Fruit fly (Drosophila melanogaster) whole organism, embryonic: ENCODE data around the gene RpL23A.

Source experiments
- Atf3 ChIP-seq: fragments of 200-800 bp; sonication (Bioruptor generic); optimal IDR thresholded peaks from 3 replicates; lab custom pipeline; 2016; ENCODE audit warnings: missing biosample characterization, missing genetic modification characterization
- Atf6 ChIP-seq: fragments of 200-800 bp; sonication (Bioruptor generic); IDR thresholded peaks from 2 replicates; pipeline ENCODE4 v1.3.6; 2022; ENCODE audit warnings: missing biosample characterization, missing genetic modification characterization
- Bdp1 ChIP-seq: fragments of 200-800 bp; sonication (Bioruptor generic); optimal IDR thresholded peaks from 3 replicates; lab custom pipeline; 2016; ENCODE audit warnings: missing biosample characterization, missing genetic modification characterization
- Blimp-1 ChIP-seq: fragments of 200-800 bp; sonication (Bioruptor generic); optimal IDR thresholded peaks from 3 replicates; lab custom pipeline; 2018; ENCODE audit warnings: missing biosample characterization, missing genetic modification characterization, mild to moderate bottlenecking, moderate library complexity, missing genetic modification reagents
- CG10267 ChIP-seq: fragments of 200-800 bp; sonication (Bioruptor generic); optimal IDR thresholded peaks from 2 replicates; lab custom pipeline; 2018; ENCODE audit warnings: missing biosample characterization, mild to moderate bottlenecking, missing genetic modification characterization, moderate library complexity
- CG10462 ChIP-seq: fragments of 200-800 bp; sonication (Bioruptor generic); optimal IDR thresholded peaks from 2 replicates; lab custom pipeline; 2016; ENCODE audit warnings: missing biosample characterization, missing genetic modification characterization
- CG10979 ChIP-seq: fragments of 200-800 bp; sonication (Bioruptor generic); optimal IDR thresholded peaks from 2 replicates; lab custom pipeline; 2018; ENCODE audit warnings: missing biosample characterization, mild to moderate bottlenecking, missing genetic modification characterization, moderate library complexity
- CG13123 ChIP-seq: fragments of 200-800 bp; sonication (Bioruptor generic); optimal IDR thresholded peaks from 2 replicates; lab custom pipeline; 2016; ENCODE audit warnings: missing biosample characterization, missing genetic modification characterization
- CG13296 ChIP-seq: fragments of 200-800 bp; sonication (Bioruptor generic); optimal IDR thresholded peaks from 3 replicates; lab custom pipeline; 2018; ENCODE audit warnings: missing biosample characterization, mild to moderate bottlenecking, missing genetic modification characterization
- CG14965 ChIP-seq: fragments of 200-800 bp; sonication (Bioruptor generic); optimal IDR thresholded peaks from 2 replicates; lab custom pipeline; 2016; ENCODE audit warnings: missing biosample characterization, missing genetic modification characterization, borderline replicate concordance
- CG15073 ChIP-seq: fragments of 200-800 bp; sonication (Bioruptor generic); optimal IDR thresholded peaks from 2 replicates; lab custom pipeline; 2016; ENCODE audit warnings: missing biosample characterization, missing genetic modification characterization
- CG17359 ChIP-seq: fragments of 200-800 bp; sonication (Bioruptor generic); optimal IDR thresholded peaks from 3 replicates; lab custom pipeline; 2018; ENCODE audit warnings: missing biosample characterization, mild to moderate bottlenecking, missing genetic modification characterization, moderate library complexity
- CG31365 ChIP-seq: fragments of 200-800 bp; sonication (Bioruptor generic); optimal IDR thresholded peaks from 2 replicates; lab custom pipeline; 2018; ENCODE audit warnings: missing biosample characterization, mild to moderate bottlenecking, missing genetic modification characterization
- CG3847 ChIP-seq: fragments of 200-800 bp; sonication (Bioruptor generic); IDR thresholded peaks from 2 replicates; pipeline ENCODE4 v1.3.6; 2022; ENCODE audit warnings: missing biosample characterization, missing genetic modification characterization
- CG4282 ChIP-seq: fragments of 200-800 bp; sonication (Bioruptor generic); optimal IDR thresholded peaks from 2 replicates; lab custom pipeline; 2016; ENCODE audit warnings: missing biosample characterization, missing genetic modification characterization
- CG6765 ChIP-seq: fragments of 200-800 bp; sonication (Bioruptor generic); optimal IDR thresholded peaks from 3 replicates; lab custom pipeline; 2017; ENCODE audit warnings: missing biosample characterization, mild to moderate bottlenecking, missing genetic modification characterization
- CG8924 ChIP-seq: fragments of 200-800 bp; optimal IDR thresholded peaks from 3 replicates; lab custom pipeline; 2019; ENCODE audit warnings: missing biosample characterization, mild to moderate bottlenecking, missing genetic modification characterization, moderate library complexity
- CG9215 ChIP-seq: fragments of 200-800 bp; sonication (Bioruptor generic); IDR thresholded peaks from 2 replicates; pipeline ENCODE4 v1.3.6; 2022; ENCODE audit warnings: missing biosample characterization, missing genetic modification characterization
- Dref ChIP-seq: fragments of 200-800 bp; sonication (Bioruptor generic); IDR thresholded peaks from 2 replicates; pipeline ENCODE4 v1.3.6; 2022; ENCODE audit warnings: missing biosample characterization, missing genetic modification characterization
- Fer2 ChIP-seq: fragments of 200-800 bp; sonication (Bioruptor generic); optimal IDR thresholded peaks from 2 replicates; lab custom pipeline; 2018; ENCODE audit warnings: missing biosample characterization, mild to moderate bottlenecking, missing genetic modification characterization, moderate library complexity
- Hmr ChIP-seq: fragments of 200-800 bp; sonication (Bioruptor generic); optimal IDR thresholded peaks from 3 replicates; lab custom pipeline; 2017; ENCODE audit warnings: mild to moderate bottlenecking, missing biosample characterization, missing genetic modification reagents, missing genetic modification characterization
- Hr3 ChIP-seq: fragments of 200-800 bp; sonication (Bioruptor generic); optimal IDR thresholded peaks from 3 replicates; lab custom pipeline; 2016; ENCODE audit warnings: missing biosample characterization, missing genetic modification characterization
- MTF-1 ChIP-seq: fragments of 200-800 bp; sonication (Bioruptor generic); optimal IDR thresholded peaks from 2 replicates; lab custom pipeline; 2018; ENCODE audit warnings: missing biosample characterization, mild to moderate bottlenecking, missing genetic modification characterization, borderline replicate concordance
- Meics ChIP-seq: fragments of 200-800 bp; sonication (Bioruptor generic); optimal IDR thresholded peaks from 2 replicates; lab custom pipeline; 2017; ENCODE audit warnings: missing biosample characterization, mild to moderate bottlenecking, missing genetic modification characterization
- Side ChIP-seq: fragments of 200-800 bp; sonication (Bioruptor generic); optimal IDR thresholded peaks from 2 replicates; lab custom pipeline; 2016; ENCODE audit warnings: missing biosample characterization, missing genetic modification characterization
- Spps ChIP-seq: fragments of 200-800 bp; sonication (Bioruptor generic); optimal IDR thresholded peaks from 2 replicates; lab custom pipeline; 2018; ENCODE audit warnings: missing biosample characterization, mild to moderate bottlenecking, missing genetic modification characterization
- Ssrp ChIP-seq: fragments of 200-800 bp; sonication (Bioruptor generic); optimal IDR thresholded peaks from 2 replicates; lab custom pipeline; 2018; ENCODE audit warnings: missing biosample characterization, mild to moderate bottlenecking, missing genetic modification characterization, moderate library complexity
- Taf1 ChIP-seq: fragments of 200-800 bp; sonication (Bioruptor generic); IDR thresholded peaks from 2 replicates; pipeline ENCODE4 v1.3.6; 2022; ENCODE audit warnings: missing biosample characterization, missing genetic modification characterization
- amos ChIP-seq: fragments of 200-800 bp; sonication (Bioruptor generic); IDR thresholded peaks from 2 replicates; pipeline ENCODE4 v1.3.6; 2022; ENCODE audit warnings: missing biosample characterization, missing genetic modification characterization; ENCODE audit not compliant: partially characterized antibody
- az2 ChIP-seq: fragments of 200-800 bp; sonication (Bioruptor generic); optimal IDR thresholded peaks from 3 replicates; lab custom pipeline; 2016; ENCODE audit warnings: missing biosample characterization, missing genetic modification characterization
- cwo ChIP-seq: fragments of 200-800 bp; sonication (Bioruptor generic); optimal IDR thresholded peaks from 3 replicates; lab custom pipeline; 2017; ENCODE audit warnings: missing biosample characterization, missing genetic modification characterization, mild to moderate bottlenecking, moderate library complexity, missing genetic modification reagents
- dmrt11E ChIP-seq: fragments of 200-800 bp; sonication (Bioruptor generic); optimal IDR thresholded peaks from 3 replicates; lab custom pipeline; 2018; ENCODE audit warnings: missing biosample characterization, mild to moderate bottlenecking, missing genetic modification characterization, moderate library complexity
- gem ChIP-seq: fragments of 200-800 bp; sonication (Bioruptor generic); optimal IDR thresholded peaks from 2 replicates; lab custom pipeline; 2019; ENCODE audit warnings: missing biosample characterization, mild to moderate bottlenecking, missing genetic modification characterization, moderate library complexity
- grau ChIP-seq: fragments of 200-800 bp; optimal IDR thresholded peaks from 3 replicates; lab custom pipeline; 2019; ENCODE audit warnings: missing biosample characterization, mild to moderate bottlenecking, missing genetic modification characterization, moderate library complexity
- inv ChIP-seq: fragments of 200-800 bp; sonication (Bioruptor generic); IDR thresholded peaks from 2 replicates; pipeline ENCODE4 v1.3.6; 2022; ENCODE audit warnings: missing biosample characterization, missing genetic modification characterization; ENCODE audit not compliant: partially characterized antibody
- nerfin-1 ChIP-seq: fragments of 200-800 bp; sonication (Bioruptor generic); optimal IDR thresholded peaks from 3 replicates; lab custom pipeline; 2019; ENCODE audit warnings: missing biosample characterization, mild to moderate bottlenecking, missing genetic modification characterization, moderate library complexity
- nom ChIP-seq: fragments of 200-800 bp; sonication (Bioruptor generic); optimal IDR thresholded peaks from 2 replicates; lab custom pipeline; 2017; ENCODE audit warnings: missing biosample characterization, missing genetic modification characterization, mild to moderate bottlenecking, moderate library complexity, missing genetic modification reagents
- onecut ChIP-seq: fragments of 200-800 bp; sonication (Bioruptor generic); IDR thresholded peaks from 2 replicates; pipeline ENCODE4 v1.3.6; 2022; ENCODE audit warnings: missing biosample characterization, missing genetic modification characterization
- pb ChIP-seq: fragments of 200-800 bp; sonication (Bioruptor generic); optimal IDR thresholded peaks from 3 replicates; lab custom pipeline; 2016; ENCODE audit warnings: missing biosample characterization, missing genetic modification characterization
- peb ChIP-seq: fragments of 200-800 bp; sonication (Bioruptor generic); IDR thresholded peaks from 2 replicates; pipeline ENCODE4 v1.3.6; 2022; ENCODE audit warnings: missing biosample characterization, missing genetic modification characterization
- pita ChIP-seq: fragments of 200-800 bp; sonication (Bioruptor generic); optimal IDR thresholded peaks from 2 replicates; lab custom pipeline; 2017; ENCODE audit warnings: missing biosample characterization, mild to moderate bottlenecking, missing genetic modification characterization
- sc ChIP-seq, 3 experiments: fragments of >200 bp in 2 of 3; fragments of 200-800 bp in 1 of 3; sonication (Bioruptor generic) in 1 of 3; optimal IDR thresholded peaks; 2 replicates in 2 of 3; 3 replicates in 1 of 3; lab custom pipeline; 2017; ENCODE audit warnings: mild to moderate bottlenecking in 1 of 3, missing biosample characterization in 1 of 3, missing genetic modification characterization in 1 of 3, missing genetic modification reagents in 1 of 3
- sens ChIP-seq: fragments of 200-800 bp; sonication (Bioruptor generic); peaks from one replicate; lab custom pipeline; 2016; ENCODE audit warnings: missing biosample characterization, missing genetic modification characterization
- shn ChIP-seq: fragments of 200-800 bp; sonication (Bioruptor generic); optimal IDR thresholded peaks from 3 replicates; lab custom pipeline; 2016; ENCODE audit warnings: missing biosample characterization, missing genetic modification characterization
- sisA ChIP-seq: fragments of 200-800 bp; sonication (Bioruptor generic); IDR thresholded peaks from 2 replicates; pipeline ENCODE4 v1.3.6; 2022; ENCODE audit warnings: missing biosample characterization, missing genetic modification characterization
- sug ChIP-seq: fragments of 200-800 bp; optimal IDR thresholded peaks from 2 replicates; lab custom pipeline; 2019; ENCODE audit warnings: missing biosample characterization, mild to moderate bottlenecking, missing genetic modification characterization, moderate library complexity
- tll ChIP-seq, 2 experiments: fragments of 200-800 bp in 1 of 2; fragments of >200 bp in 1 of 2; sonication (Bioruptor generic) in 1 of 2; optimal IDR thresholded peaks; 2 replicates each; lab custom pipeline; 2017 to 2019; ENCODE audit warnings: missing biosample characterization in 2 of 2, missing genetic modification characterization in 2 of 2, mild to moderate bottlenecking in 1 of 2, moderate library complexity in 1 of 2

RpL23A gene

dm6 chr3L:1690727-1691413, 22.4 kb upstream of the RpL23A start (continued):
- peak; percentile 8 for TF ChIP-seq Bdp1 (GFP tag; lab: Kevin White, UChicago)
- no peak for TF ChIP-seq Fer2 (tag; lab: Kevin White, UChicago)
- no peak for TF ChIP-seq cwo
- 0 out of 2 replicates have a peak, but pooled peaks have one; percentile 8 for TF ChIP-seq Dref (GFP tag; lab: Robert Waterston, UW)
- TF ChIP-seq CG13123, result no peak
- peak; percentile 27 for TF ChIP-seq CG10267
- peak; percentile 26 for TF ChIP-seq Ssrp (tag; lab: Kevin White, UChicago)
- no peak for TF ChIP-seq CG15073 (GFP tag; lab: Kevin White, UChicago)
- no peak for TF ChIP-seq Taf1
- peak; percentile 62 for TF ChIP-seq MTF-1 (GFP tag; lab: Kevin White, UChicago)
- TF ChIP-seq Spps (tag; lab: Kevin White, UChicago), result peak; percentile 19
- no peak for TF ChIP-seq peb (GFP tag; lab: Robert Waterston, UW)
- TF ChIP-seq CG8924, result no peak
- TF ChIP-seq Side (GFP tag; lab: Kevin White, UChicago), result no peak
- peak; percentile 9 for TF ChIP-seq CG14965 (GFP tag; lab: Kevin White, UChicago)
- TF ChIP-seq onecut (GFP tag; lab: Robert Waterston, UW), result peak; percentile 37; the same call in 1 of the 2 replicates
- peak; percentile 58 for TF ChIP-seq Blimp-1
- no peak for TF ChIP-seq pita (GFP tag; lab: Kevin White, UChicago)
- TF ChIP-seq pb (GFP tag; lab: Kevin White, UChicago), result no peak
- TF ChIP-seq sens, result peak; percentile 88
- TF ChIP-seq sisA (GFP tag; lab: Robert Waterston, UW), result peak; percentile 71
- TF ChIP-seq sc (optimal IDR thresholded peaks at IDR 0.05; lab: Kevin White, UChicago), result no peak
- peak; percentile 46 for TF ChIP-seq sc (GFP tag; optimal IDR thresholded peaks at IDR 0.05; lab: Kevin White, UChicago)
- TF ChIP-seq CG31365 (tag; lab: Kevin White, UChicago), result peak; percentile 15
- TF ChIP-seq gem (tag; lab: Kevin White, UChicago), result peak; percentile 50
- peak; percentile 52 for TF ChIP-seq CG17359
- no peak for TF ChIP-seq CG9215
- no peak for TF ChIP-seq shn (GFP tag; lab: Kevin White, UChicago)
- TF ChIP-seq nerfin-1 (tag; lab: Kevin White, UChicago), result peak; percentile 14
- TF ChIP-seq Meics (GFP tag; lab: Kevin White, UChicago), result peak; percentile 28
- no peak for TF ChIP-seq sug (tag; lab: Kevin White, UChicago)
- peak; percentile 39 for TF ChIP-seq dmrt11E (tag; lab: Kevin White, UChicago)
- TF ChIP-seq CG13296, result no peak
- TF ChIP-seq CG10979 (tag; lab: Kevin White, UChicago), result peak; percentile 67
- no peak for TF ChIP-seq tll (GFP tag; optimal IDR thresholded peaks at IDR 0.05; lab: Kevin White, UChicago)
- no peak for TF ChIP-seq Atf6 (GFP tag; lab: Robert Waterston, UW)
- TF ChIP-seq CG6765 (GFP tag; lab: Kevin White, UChicago), result peak; percentile 6
- peak; percentile 80 for TF ChIP-seq nom
- TF ChIP-seq Hr3 (GFP tag; lab: Kevin White, UChicago), result peak; percentile 3
- peak; percentile 30 for TF ChIP-seq az2
- TF ChIP-seq amos (GFP tag; lab: Robert Waterston, UW), result no peak
- no peak for TF ChIP-seq Atf3
- TF ChIP-seq CG3847, result 0 out of 2 replicates have a peak, but pooled peaks have one; percentile 1
- TF ChIP-seq CG10462 (GFP tag; lab: Kevin White, UChicago), result no peak
- no peak for TF ChIP-seq inv (GFP tag; lab: Robert Waterston, UW)
- no peak for TF ChIP-seq CG4282
- TF ChIP-seq grau (tag; lab: Kevin White, UChicago), result no peak
- TF ChIP-seq Hmr (GFP tag; lab: Kevin White, UChicago), result peak; percentile 21
